Fruit fly (Drosophila melanogaster): ENCODE data around the gene CG13460.

Gene CG13460

dm6 chr3L:15100983-15101382, 39.5 kb upstream of the CG13460 start:
- TF ChIP-seq Dll (optimal IDR thresholded peaks at IDR 0.05) (no peak), CG8478 (optimal IDR thresholded peaks at IDR 0.05) (no peak), usp (GFP tag; optimal IDR thresholded peaks at IDR 0.05) (no peak), EcR (GFP tag; optimal IDR thresholded peaks at IDR 0.05) (no peak), pan (optimal IDR thresholded peaks at IDR 0.05) (no peak), psq (optimal IDR thresholded peaks at IDR 0.05) (no peak)

- TF ChIP-seq pan (optimal IDR thresholded peaks at IDR 0.05) (no peak), usp (GFP tag; optimal IDR thresholded peaks at IDR 0.05) (no peak), psq (optimal IDR thresholded peaks at IDR 0.05) (no peak), EcR (GFP tag; optimal IDR thresholded peaks at IDR 0.05) (no peak), Dll (optimal IDR thresholded peaks at IDR 0.05) (no peak), CG8478 (optimal IDR thresholded peaks at IDR 0.05) (no peak)
Measured at dm6 chr3L:15099541-15099940, 38.0 kb upstream of the CG13460 start.

dm6 chr3L:15098659-15099512, 37.4 kb upstream of the CG13460 start:
- TF ChIP-seq usp (GFP tag; optimal IDR thresholded peaks at IDR 0.05) (no peak), EcR (GFP tag; optimal IDR thresholded peaks at IDR 0.05) (no peak), Dll (optimal IDR thresholded peaks at IDR 0.05) (no peak), psq (optimal IDR thresholded peaks at IDR 0.05) (no peak), pan (optimal IDR thresholded peaks at IDR 0.05) (no peak), CG8478 (optimal IDR thresholded peaks at IDR 0.05) (no peak)

DNA sequence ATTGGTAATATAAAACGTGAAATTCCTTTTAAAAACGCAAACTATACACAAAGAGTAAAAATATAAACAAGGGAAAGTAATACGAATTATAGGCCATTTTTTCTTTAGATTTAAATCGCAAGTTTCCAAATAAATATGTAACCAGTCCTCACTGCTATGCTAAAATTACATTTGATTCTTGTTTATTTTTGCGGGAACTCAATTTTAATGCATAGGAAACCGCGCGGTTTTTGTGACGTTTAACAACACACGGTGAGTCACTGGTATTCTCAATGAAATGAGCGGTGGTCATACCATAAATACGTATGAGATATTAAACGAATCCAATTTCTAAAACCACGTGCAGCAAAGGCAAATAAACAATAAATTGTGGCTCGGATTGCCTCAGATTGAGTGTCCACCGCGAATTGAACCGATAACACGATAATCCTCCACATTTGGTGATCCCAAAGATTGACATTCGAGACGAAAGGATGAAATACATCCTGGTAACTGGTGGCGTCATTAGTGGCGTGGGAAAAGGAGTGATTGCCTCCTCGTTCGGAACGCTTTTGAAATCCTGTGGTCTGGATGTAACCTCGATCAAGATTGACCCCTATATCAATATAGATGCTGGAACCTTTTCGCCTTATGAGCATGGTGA, 36.5 kb upstream of the CG13460 start, which contains the start of gene Ctps:
TSS of gene Ctps (plus strand) at position 37 of the 643 bp plus-strand sequence.
- TF ChIP-seq EcR (GFP tag; optimal IDR thresholded peaks at IDR 0.05) (no peak), psq (optimal IDR thresholded peaks at IDR 0.05) (no peak), Dll (optimal IDR thresholded peaks at IDR 0.05) (no peak), usp (GFP tag; optimal IDR thresholded peaks at IDR 0.05) (no peak), CG8478 (optimal IDR thresholded peaks at IDR 0.05) (no peak), pan (optimal IDR thresholded peaks at IDR 0.05) (no peak)

- no peak for TF ChIP-seq psq (optimal IDR thresholded peaks at IDR 0.05)
- TF ChIP-seq usp (GFP tag; optimal IDR thresholded peaks at IDR 0.05): no peak
- TF ChIP-seq pan (optimal IDR thresholded peaks at IDR 0.05): no peak
- no peak for TF ChIP-seq EcR (GFP tag; optimal IDR thresholded peaks at IDR 0.05)
- TF ChIP-seq CG8478 (optimal IDR thresholded peaks at IDR 0.05): no peak
Measured at dm6 chr3L:15094589-15095288, 33.2 kb upstream of the CG13460 start, which contains the start of the genes sstn, Plp and GlyRS. TSS of gene sstn (minus strand) at chr3L:15094719. TSS of gene Plp (minus strand) at chr3L:15094724. TSS of gene GlyRS (plus strand) at chr3L:15095142.

dm6 chr3L:15093929-15094588, 32.6 kb upstream of the CG13460 start:
- no peak for TF ChIP-seq psq (optimal IDR thresholded peaks at IDR 0.05)
- no peak for TF ChIP-seq usp (GFP tag; optimal IDR thresholded peaks at IDR 0.05)
- no peak for TF ChIP-seq CG8478 (optimal IDR thresholded peaks at IDR 0.05)
- no peak for TF ChIP-seq Dll (optimal IDR thresholded peaks at IDR 0.05)
- TF ChIP-seq EcR (GFP tag; optimal IDR thresholded peaks at IDR 0.05): no peak
- TF ChIP-seq pan (optimal IDR thresholded peaks at IDR 0.05): no peak

DNA sequence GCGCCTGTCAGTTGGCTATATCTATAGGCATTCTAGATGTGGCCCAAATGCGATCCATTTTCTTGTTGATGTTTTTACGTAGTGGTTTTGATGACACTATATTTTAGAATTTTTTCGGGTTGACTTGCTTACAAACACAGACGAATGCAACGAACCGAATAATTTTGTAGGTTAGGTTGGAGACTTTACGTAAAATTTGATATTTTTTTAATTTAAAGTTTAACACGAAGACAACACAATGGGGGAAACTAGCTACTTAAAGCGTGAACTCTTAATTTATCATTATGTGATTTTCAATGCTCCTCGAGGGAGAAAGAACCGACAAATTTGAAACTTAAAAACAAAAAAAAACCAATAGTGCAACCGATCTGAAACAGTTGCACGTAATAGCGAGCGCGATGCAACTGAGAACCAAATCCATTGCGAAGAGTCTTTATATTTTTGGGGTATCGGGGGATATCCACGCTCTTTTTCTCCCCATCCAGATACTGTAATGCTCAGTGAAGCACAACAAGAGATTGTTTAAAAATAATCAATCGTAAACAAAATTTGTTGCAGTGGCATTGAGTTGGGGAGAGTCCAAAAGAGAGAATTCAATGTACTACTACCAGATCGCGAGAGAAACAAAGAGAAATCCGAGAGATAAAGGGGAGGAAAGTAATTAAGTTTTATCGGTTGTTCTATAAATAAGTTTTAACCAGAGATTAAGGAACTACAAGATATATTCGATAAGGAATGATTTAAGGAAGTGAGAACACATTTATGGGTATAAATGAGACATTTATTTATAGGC, 28.6 kb upstream of the CG13460 start:
- no peak for TF ChIP-seq CG8478 (optimal IDR thresholded peaks at IDR 0.05)
- TF ChIP-seq psq (optimal IDR thresholded peaks at IDR 0.05): no peak
- no peak for TF ChIP-seq pan (optimal IDR thresholded peaks at IDR 0.05)
- no peak for TF ChIP-seq usp (GFP tag; optimal IDR thresholded peaks at IDR 0.05)
- no peak for TF ChIP-seq Dll (optimal IDR thresholded peaks at IDR 0.05)
- no peak for TF ChIP-seq EcR (GFP tag; optimal IDR thresholded peaks at IDR 0.05)

DNA sequence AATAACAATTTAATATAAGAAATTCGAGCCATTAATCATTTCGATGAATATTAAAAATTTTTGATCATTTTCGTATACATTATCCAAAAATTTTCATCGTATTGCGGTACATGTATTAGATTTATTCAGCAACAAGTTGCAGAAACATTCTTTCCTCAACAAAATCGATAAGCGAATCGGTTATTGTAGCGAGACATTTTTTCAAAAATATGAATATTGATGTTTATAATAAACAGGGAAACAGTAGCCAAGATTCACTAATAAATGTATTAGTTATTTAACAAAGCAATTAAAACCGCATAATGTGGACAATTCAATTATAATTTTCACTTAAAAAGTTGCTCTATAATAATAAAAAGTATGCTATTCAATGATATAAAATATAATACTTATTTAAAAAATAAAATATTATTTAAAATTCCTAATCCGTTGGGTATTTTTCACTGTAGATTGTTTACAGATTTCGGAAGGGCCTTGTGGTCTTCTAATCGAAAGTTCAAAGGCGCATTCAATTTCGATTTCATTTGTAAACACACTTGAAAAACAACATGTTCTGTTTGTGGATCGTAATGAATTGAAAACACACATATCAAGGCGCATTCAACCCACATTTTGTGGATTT, 27.7 kb upstream of the CG13460 start:
- TF ChIP-seq EcR (GFP tag; optimal IDR thresholded peaks at IDR 0.05) (no peak), psq (optimal IDR thresholded peaks at IDR 0.05) (no peak), Dll (optimal IDR thresholded peaks at IDR 0.05) (no peak), usp (GFP tag; optimal IDR thresholded peaks at IDR 0.05) (no peak), pan (optimal IDR thresholded peaks at IDR 0.05) (no peak), CG8478 (optimal IDR thresholded peaks at IDR 0.05) (no peak)

DNA sequence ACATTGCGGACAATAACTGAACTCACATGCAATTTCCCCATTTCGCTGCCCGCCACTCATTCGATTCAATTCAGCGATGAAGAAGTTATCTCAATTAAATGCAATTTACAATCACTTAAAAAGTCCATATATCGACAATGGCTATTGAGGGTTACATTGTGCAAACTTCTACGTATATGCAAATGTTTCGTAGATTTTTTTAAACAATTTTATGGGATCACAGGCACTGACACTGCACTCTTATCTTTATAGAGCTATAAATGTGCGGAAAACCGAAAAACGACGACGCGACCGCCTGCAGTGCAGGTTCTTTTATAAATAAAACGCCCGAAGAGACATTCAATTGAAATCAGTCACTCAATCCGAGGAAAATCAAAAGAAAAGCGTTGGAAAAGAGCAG, 26.8 kb upstream of the CG13460 start:
- TF ChIP-seq pan (optimal IDR thresholded peaks at IDR 0.05) (no peak), CG8478 (optimal IDR thresholded peaks at IDR 0.05) (no peak), psq (optimal IDR thresholded peaks at IDR 0.05) (no peak), EcR (GFP tag; optimal IDR thresholded peaks at IDR 0.05) (no peak), usp (GFP tag; optimal IDR thresholded peaks at IDR 0.05) (no peak), Dll (optimal IDR thresholded peaks at IDR 0.05) (no peak)

DNA sequence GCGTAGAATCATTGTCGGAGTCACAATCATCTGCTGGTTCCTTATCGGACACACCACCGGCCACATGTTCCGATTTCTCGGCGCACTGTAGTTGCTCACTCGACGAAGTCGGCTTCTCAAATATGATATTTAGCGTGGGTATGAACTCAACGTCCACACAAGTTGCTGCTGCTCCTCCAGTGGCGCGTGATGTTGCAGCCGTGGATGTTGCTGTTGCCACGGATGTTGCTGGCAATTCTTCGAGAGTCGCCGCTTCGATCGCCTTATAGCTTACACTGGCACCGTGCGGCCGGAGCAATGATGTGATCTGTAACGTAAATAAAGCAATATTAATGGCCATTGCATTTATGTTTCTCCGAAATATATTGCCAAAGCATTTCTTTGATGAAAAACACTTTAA, 22.8 kb upstream of the CG13460 start:
- no peak for TF ChIP-seq EcR (GFP tag; optimal IDR thresholded peaks at IDR 0.05)
- no peak for TF ChIP-seq Dll (optimal IDR thresholded peaks at IDR 0.05)
- TF ChIP-seq pan (optimal IDR thresholded peaks at IDR 0.05): no peak
- no peak for TF ChIP-seq CG8478 (optimal IDR thresholded peaks at IDR 0.05)
- no peak for TF ChIP-seq psq (optimal IDR thresholded peaks at IDR 0.05)
- no peak for TF ChIP-seq usp (GFP tag; optimal IDR thresholded peaks at IDR 0.05)
